Worm (Caenorhabditis elegans) whole organism, early embryonic: Measurements from ENCODE around the gene C50E3.11.

Experiments used
- F13C5.2 ChIP-seq: sonication (generic microtip); optimal IDR thresholded peaks from 2 replicates; lab custom pipeline; 2017; ENCODE audit warnings: mild to moderate bottlenecking, missing genetic modification characterization, inconsistent platforms, missing compliant biosample characterization
- ama-1 ChIP-seq: fragments of 150-350 bp; optimal IDR thresholded peaks from 2 replicates; lab custom pipeline; 2014
- ceh-13 ChIP-seq: fragments of 200-800 bp; sonication (Bioruptor generic); optimal IDR thresholded peaks from 2 replicates; lab custom pipeline; 2018; ENCODE audit warnings: mild to moderate bottlenecking, missing genetic modification characterization, missing compliant biosample characterization
- ets-7 ChIP-seq: sonication (generic microtip); optimal IDR thresholded peaks from 2 replicates; lab custom pipeline; 2016; ENCODE audit warnings: missing genotype, missing genetic modification characterization, missing compliant biosample characterization
- hmg-4 ChIP-seq: fragments of 200-800 bp; sonication (Bioruptor generic); optimal IDR thresholded peaks from 2 replicates; lab custom pipeline; 2018; ENCODE audit warnings: mild to moderate bottlenecking, missing genetic modification characterization, missing compliant biosample characterization
- pes-1 ChIP-seq: fragments of 200-800 bp; sonication (Bioruptor generic); IDR thresholded peaks from 2 replicates; pipeline ENCODE4 v1.3.6; 2022; ENCODE audit warnings: missing genetic modification reagents, missing genetic modification characterization, missing compliant biosample characterization
- scrt-1 ChIP-seq: fragments of 200-800 bp; sonication (Bioruptor generic); IDR thresholded peaks from 2 replicates; pipeline ENCODE4 v1.3.6; 2022; ENCODE audit warnings: missing genetic modification characterization, missing compliant biosample characterization
- sea-1 ChIP-seq: fragments of 200-800 bp; sonication (Bioruptor generic); conservative IDR thresholded peaks from 2 replicates; pipeline ENCODE4 v1.3.6; 2022; ENCODE audit warnings: missing genetic modification characterization, missing compliant biosample characterization
- tra-4 ChIP-seq: sonication (generic microtip); optimal IDR thresholded peaks from 2 replicates; lab custom pipeline; 2017; ENCODE audit warnings: missing genetic modification characterization, missing compliant biosample characterization

DNA sequence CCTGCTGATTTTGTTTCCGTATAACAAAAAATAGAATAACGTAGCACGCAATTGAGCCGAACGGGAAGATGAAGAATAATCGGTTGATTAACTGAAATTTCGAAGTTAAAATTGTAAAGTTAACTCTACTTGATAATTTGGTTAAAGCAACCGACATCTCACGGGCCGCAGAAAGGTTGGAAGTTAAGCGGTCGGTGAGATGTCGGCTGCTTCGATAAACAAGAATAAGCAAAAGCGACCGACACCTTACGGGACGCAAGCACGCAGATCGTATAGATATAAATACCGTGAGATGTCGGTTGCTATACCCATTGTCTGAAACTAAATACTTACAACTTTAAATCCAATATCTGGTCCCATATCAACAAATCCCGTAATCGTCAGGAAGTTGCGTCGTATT lies 8.2 kb downstream of the C50E3.11 start:
- no peak for TF ChIP-seq ama-1 (lab: Kevin White, UChicago)
- TF ChIP-seq hmg-4, result no peak
- TF ChIP-seq sea-1, result no peak
- TF ChIP-seq tra-4 (tag; lab: Kevin White, UChicago), result no peak
- no peak for TF ChIP-seq scrt-1 (GFP tag; lab: Robert Waterston, UW)
- no peak for TF ChIP-seq ets-7
- TF ChIP-seq ceh-13 (GFP tag; lab: Kevin White, UChicago), result no peak
- TF ChIP-seq F13C5.2, result no peak
- no peak for TF ChIP-seq pes-1 (GFP tag; lab: Robert Waterston, UW)
